Worm (Caenorhabditis elegans) whole organism, young adult: Measurements from ENCODE around the gene lsm-1.

Source experiments
- B0019.2 ChIP-seq: fragments of 200-800 bp; sonication (Bioruptor generic); conservative IDR thresholded peaks from 2 replicates; pipeline ENCODE4 v1.3.6; 2022; ENCODE audit warnings: missing genetic modification reagents, missing genetic modification characterization, missing compliant biosample characterization
- B0261.1 ChIP-seq: sonication (generic microtip); optimal IDR thresholded peaks from 2 replicates; lab custom pipeline; 2016; ENCODE audit warnings: mild to moderate bottlenecking, missing genetic modification characterization, moderate library complexity, missing compliant biosample characterization
- C06A6.2 ChIP-seq: fragments of 200-800 bp; sonication (Bioruptor generic); conservative IDR thresholded peaks from 2 replicates; pipeline ENCODE4 v1.3.6; 2022; ENCODE audit warnings: missing genetic modification characterization, missing compliant biosample characterization
- D2030.7 ChIP-seq: fragments of 200-800 bp; sonication (Bioruptor generic); IDR thresholded peaks from 2 replicates; pipeline ENCODE4 v1.3.6; 2022; ENCODE audit warnings: missing genetic modification reagents, missing genetic modification characterization, missing compliant biosample characterization
- F10E7.11 ChIP-seq: sonication (generic microtip); optimal IDR thresholded peaks from 2 replicates; lab custom pipeline; 2017; ENCODE audit warnings: mild to moderate bottlenecking, missing genetic modification characterization, moderate library complexity, missing compliant biosample characterization
- F57A8.1 ChIP-seq: fragments of 200-800 bp; sonication (Bioruptor generic); optimal IDR thresholded peaks from 2 replicates; lab custom pipeline; 2018; ENCODE audit warnings: mild to moderate bottlenecking, missing genetic modification characterization, moderate library complexity, missing compliant biosample characterization
- T07F8.4 ChIP-seq: sonication (generic microtip); optimal IDR thresholded peaks from 2 replicates; lab custom pipeline; 2016; ENCODE audit warnings: mild to moderate bottlenecking, missing genetic modification characterization, moderate library complexity, missing compliant biosample characterization
- Y67H2A.10 ChIP-seq: fragments of 200-800 bp; sonication (Bioruptor generic); conservative IDR thresholded peaks from 2 replicates; pipeline ENCODE4 v1.3.6; 2022; ENCODE audit warnings: missing genetic modification reagents, missing genetic modification characterization, missing compliant biosample characterization
- Y79H2A.3 ChIP-seq: fragments of 200-800 bp; sonication (Bioruptor generic); conservative IDR thresholded peaks from 2 replicates; pipeline ENCODE4 v1.3.6; 2022; ENCODE audit warnings: missing genetic modification reagents, missing genetic modification characterization, missing compliant biosample characterization
- attf-5 ChIP-seq: fragments of 200-800 bp; sonication (Bioruptor generic); optimal IDR thresholded peaks from 2 replicates; lab custom pipeline; 2018; ENCODE audit warnings: mild to moderate bottlenecking, missing genetic modification characterization, missing compliant biosample characterization
- cebp-1 ChIP-seq, 2 experiments: fragments of 200-800 bp in 1 of 2; sonication (Bioruptor generic) in 1 of 2; sonication (generic microtip) in 1 of 2; IDR thresholded peaks in 1 of 2; optimal IDR thresholded peaks in 1 of 2; 2 replicates each; pipeline versions ENCODE4 v1.3.6 to Lab custom; 2017 to 2022; ENCODE audit warnings: missing compliant biosample characterization in 2 of 2, missing genetic modification characterization in 2 of 2, mild to moderate bottlenecking in 1 of 2, missing genetic modification reagents in 1 of 2, moderate library complexity in 1 of 2
- ceh-27 ChIP-seq: fragments of 200-800 bp; sonication (Bioruptor generic); optimal IDR thresholded peaks from 2 replicates; lab custom pipeline; 2018; ENCODE audit warnings: mild to moderate bottlenecking, missing genetic modification characterization, moderate library complexity, missing compliant biosample characterization
- ceh-40 ChIP-seq: fragments of 200-800 bp; sonication (Bioruptor generic); IDR thresholded peaks from 2 replicates; pipeline ENCODE4 v1.3.6; 2022; ENCODE audit warnings: missing genetic modification characterization, missing compliant biosample characterization
- chd-7 ChIP-seq: sonication (generic microtip); optimal IDR thresholded peaks from 2 replicates; lab custom pipeline; 2016; ENCODE audit warnings: mild to moderate bottlenecking, missing genetic modification characterization, moderate library complexity, missing compliant biosample characterization
- die-1 ChIP-seq: sonication (generic microtip); optimal IDR thresholded peaks from 2 replicates; lab custom pipeline; 2016; ENCODE audit warnings: missing genotype, mild to moderate bottlenecking, missing genetic modification characterization, missing compliant biosample characterization
- dox-1 ChIP-seq: fragments of 200-800 bp; sonication (Bioruptor generic); IDR thresholded peaks from 2 replicates; pipeline ENCODE4 v1.3.6; 2022; ENCODE audit warnings: missing genetic modification reagents, missing genetic modification characterization, missing compliant biosample characterization
- ets-4 ChIP-seq: fragments of 200-800 bp; sonication (Bioruptor generic); optimal IDR thresholded peaks from 2 replicates; lab custom pipeline; 2018; ENCODE audit warnings: mild to moderate bottlenecking, missing genetic modification characterization, missing compliant biosample characterization
- hmg-20 ChIP-seq: fragments of 200-800 bp; sonication (Bioruptor generic); IDR thresholded peaks from 2 replicates; pipeline ENCODE4 v1.3.6; 2022; ENCODE audit warnings: missing genetic modification reagents, missing genetic modification characterization, missing compliant biosample characterization
- hsf-1 ChIP-seq: fragments of 200-800 bp; sonication (Bioruptor generic); IDR thresholded peaks from 2 replicates; pipeline ENCODE4 v1.3.6; 2022; ENCODE audit warnings: missing genetic modification reagents, missing genetic modification characterization, missing compliant biosample characterization
- lag-1 ChIP-seq: fragments of 200-800 bp; sonication (Bioruptor generic); IDR thresholded peaks from 2 replicates; pipeline ENCODE4 v1.3.6; 2022; ENCODE audit warnings: missing genetic modification reagents, missing genetic modification characterization, missing compliant biosample characterization
- let-526 ChIP-seq: fragments of 200-800 bp; sonication (Bioruptor generic); IDR thresholded peaks from 2 replicates; pipeline ENCODE4 v1.3.6; 2022; ENCODE audit warnings: missing genetic modification reagents, missing genetic modification characterization, missing compliant biosample characterization
- let-607 ChIP-seq, 2 experiments: fragments of 200-800 bp in 1 of 2; sonication (Bioruptor generic) in 1 of 2; sonication (generic microtip) in 1 of 2; optimal IDR thresholded peaks; 2 replicates each; lab custom pipeline; 2016 to 2018; ENCODE audit warnings: mild to moderate bottlenecking in 2 of 2, missing compliant biosample characterization in 2 of 2, missing genetic modification characterization in 2 of 2, moderate library complexity in 2 of 2, missing genotype in 1 of 2
- lin-26 ChIP-seq: fragments of 200-800 bp; sonication (Bioruptor generic); IDR thresholded peaks from 2 replicates; pipeline ENCODE4 v1.3.6; 2022; ENCODE audit warnings: missing genetic modification reagents, missing genetic modification characterization, missing compliant biosample characterization
- lin-54 ChIP-seq: fragments of 200-800 bp; sonication (Bioruptor generic); optimal IDR thresholded peaks from 2 replicates; lab custom pipeline; 2018; ENCODE audit warnings: mild to moderate bottlenecking, missing genetic modification characterization, missing compliant biosample characterization
- lir-1 ChIP-seq: fragments of 200-800 bp; sonication (Bioruptor generic); conservative IDR thresholded peaks from 2 replicates; pipeline ENCODE4 v1.3.6; 2022; ENCODE audit warnings: missing genetic modification reagents, missing genetic modification characterization, missing compliant biosample characterization
- lsy-27 ChIP-seq: sonication (generic microtip); optimal IDR thresholded peaks from 2 replicates; lab custom pipeline; 2017; ENCODE audit warnings: missing genetic modification characterization, mild to moderate bottlenecking, missing compliant biosample characterization, antibody characterized with exemption, missing genotype, borderline replicate concordance; ENCODE audit not compliant: insufficient read depth
- madf-8 ChIP-seq: fragments of 200-800 bp; sonication (Bioruptor generic); conservative IDR thresholded peaks from 2 replicates; pipeline ENCODE4 v1.3.6; 2022; ENCODE audit warnings: missing genetic modification reagents, missing genetic modification characterization, missing compliant biosample characterization
- mel-28 ChIP-seq: sonication (generic microtip); optimal IDR thresholded peaks from 2 replicates; lab custom pipeline; 2016; ENCODE audit warnings: borderline replicate concordance, mild to moderate bottlenecking, missing genetic modification characterization, missing compliant biosample characterization
- nfya-2 ChIP-seq: fragments of 200-800 bp; sonication (Bioruptor generic); IDR thresholded peaks from 2 replicates; pipeline ENCODE4 v1.3.6; 2022; ENCODE audit warnings: missing genetic modification reagents, missing genetic modification characterization, missing compliant biosample characterization
- nfyb-1 ChIP-seq: fragments of 200-800 bp; sonication (Bioruptor generic); IDR thresholded peaks from 2 replicates; pipeline ENCODE4 v1.3.6; 2022; ENCODE audit warnings: missing genetic modification reagents, missing genetic modification characterization, missing compliant biosample characterization
- nhr-120 ChIP-seq: fragments of 200-800 bp; sonication (Bioruptor generic); IDR thresholded peaks from 2 replicates; pipeline ENCODE4 v1.3.6; 2022; ENCODE audit warnings: missing genetic modification characterization, missing compliant biosample characterization
- nhr-179 ChIP-seq: sonication (generic microtip); optimal IDR thresholded peaks from 2 replicates; lab custom pipeline; 2016; ENCODE audit warnings: mild to moderate bottlenecking, missing genetic modification characterization, missing compliant biosample characterization
- nhr-80 ChIP-seq: sonication (generic microtip); optimal IDR thresholded peaks from 2 replicates; lab custom pipeline; 2016; ENCODE audit warnings: missing genetic modification characterization, missing compliant biosample characterization
- pbrm-1 ChIP-seq: fragments of 200-800 bp; sonication (Bioruptor generic); IDR thresholded peaks from 2 replicates; pipeline ENCODE4 v1.3.6; 2022; ENCODE audit warnings: missing genetic modification reagents, missing genetic modification characterization, missing compliant biosample characterization
- rcor-1 ChIP-seq: fragments of 200-800 bp; sonication (Bioruptor generic); IDR thresholded peaks from 2 replicates; pipeline ENCODE4 v1.3.6; 2022; ENCODE audit warnings: missing genetic modification reagents, missing genetic modification characterization, missing compliant biosample characterization
- repo-1 ChIP-seq: sonication (generic microtip); optimal IDR thresholded peaks from 2 replicates; lab custom pipeline; 2017; ENCODE audit warnings: mild to moderate bottlenecking, missing genetic modification characterization, missing compliant biosample characterization
- snpc-1.1 ChIP-seq: sonication (generic microtip); optimal IDR thresholded peaks from 2 replicates; lab custom pipeline; 2017; ENCODE audit warnings: missing genetic modification characterization, mild to moderate bottlenecking, missing compliant biosample characterization, antibody characterized with exemption, moderate library complexity, missing genotype, missing genetic modification reagents; ENCODE audit not compliant: insufficient read depth
- snpc-3.4 ChIP-seq: sonication (generic microtip); optimal IDR thresholded peaks from 2 replicates; lab custom pipeline; 2017; ENCODE audit warnings: missing genetic modification characterization, mild to moderate bottlenecking, missing compliant biosample characterization, antibody characterized with exemption, moderate library complexity, missing genotype, missing genetic modification reagents
- somi-1 ChIP-seq: fragments of 200-800 bp; sonication (Bioruptor generic); optimal IDR thresholded peaks from 2 replicates; lab custom pipeline; 2018; ENCODE audit warnings: mild to moderate bottlenecking, missing genetic modification characterization, missing compliant biosample characterization
- tbp1 ChIP-seq: fragments of 200-800 bp; sonication (Bioruptor generic); optimal IDR thresholded peaks from 2 replicates; lab custom pipeline; 2018; ENCODE audit warnings: mild to moderate bottlenecking, missing genetic modification characterization, missing compliant biosample characterization
- tlf-1 ChIP-seq: fragments of 200-800 bp; sonication (Bioruptor generic); optimal IDR thresholded peaks from 2 replicates; lab custom pipeline; 2018; ENCODE audit warnings: mild to moderate bottlenecking, missing genetic modification characterization, missing compliant biosample characterization
- ztf-18 ChIP-seq: sonication (generic microtip); optimal IDR thresholded peaks from 2 replicates; lab custom pipeline; 2016; ENCODE audit warnings: missing genotype, mild to moderate bottlenecking, missing genetic modification characterization, missing compliant biosample characterization
- ztf-26 ChIP-seq: sonication (generic microtip); optimal IDR thresholded peaks from 2 replicates; lab custom pipeline; 2017; ENCODE audit warnings: missing genetic modification characterization, missing compliant biosample characterization
- ztf-28 ChIP-seq: fragments of 200-800 bp; sonication (Bioruptor generic); IDR thresholded peaks from 2 replicates; pipeline ENCODE4 v1.3.6; 2022; ENCODE audit warnings: missing genetic modification reagents, missing genetic modification characterization, missing compliant biosample characterization
- ztf-3 ChIP-seq: fragments of 200-800 bp; sonication (Bioruptor generic); optimal IDR thresholded peaks from 2 replicates; lab custom pipeline; 2018; ENCODE audit warnings: mild to moderate bottlenecking, missing genetic modification characterization, missing compliant biosample characterization
- ztf-6 ChIP-seq: fragments of 200-800 bp; sonication (Bioruptor generic); IDR thresholded peaks from 2 replicates; pipeline ENCODE4 v1.3.6; 2022; ENCODE audit warnings: missing genetic modification reagents, missing genetic modification characterization, missing compliant biosample characterization

lsm-1 gene

ce11 chrII:11097154-11097887 lies 29.4 kb upstream of the lsm-1 start, which contains the start of the genes rpl-36.A and nuo-1 (continued):
- TF ChIP-seq ztf-18 (tag; lab: Kevin White, UChicago) (peak; percentile 32), pbrm-1 (peak; percentile 14; the same call in 1 of the 2 replicates), die-1 (tag; lab: Kevin White, UChicago) (no peak), nhr-120 (GFP tag; lab: Robert Waterston, UW) (no peak), hmg-20 (no peak), nhr-80 (tag; lab: Kevin White, UChicago) (peak; percentile 32), chd-7 (tag; lab: Kevin White, UChicago) (no peak), tbp1 (peak; percentile 47), C06A6.2 (GFP tag; lab: Robert Waterston, UW) (no peak), lag-1 (GFP tag; lab: Robert Waterston, UW) (no peak), rcor-1 (GFP tag; lab: Robert Waterston, UW) (0 out of 2 replicates have a peak, but pooled peaks have one; percentile 19), Y67H2A.10 (GFP tag; lab: Robert Waterston, UW) (no peak), ztf-26 (tag; lab: Kevin White, UChicago) (no peak), snpc-3.4 (tag; lab: Kevin White, UChicago) (peak; percentile 60), lir-1 (GFP tag; lab: Robert Waterston, UW) (no peak), Y79H2A.3 (GFP tag; lab: Robert Waterston, UW) (no peak), ztf-28 (GFP tag; lab: Robert Waterston, UW) (no peak), T07F8.4 (tag; lab: Kevin White, UChicago) (no peak), D2030.7 (GFP tag; lab: Robert Waterston, UW) (peak; percentile 71), tlf-1 (no peak), F10E7.11 (tag; lab: Kevin White, UChicago) (no peak), hsf-1 (GFP tag; lab: Robert Waterston, UW) (no peak), B0261.1 (tag; lab: Kevin White, UChicago) (no peak), ztf-3 (no peak), attf-5 (GFP tag; lab: Kevin White, UChicago) (peak; percentile 89), repo-1 (tag; lab: Kevin White, UChicago) (no peak), nfya-2 (GFP tag; lab: Robert Waterston, UW) (no peak), ceh-27 (GFP tag; lab: Kevin White, UChicago) (peak; percentile 45), nhr-179 (tag; lab: Kevin White, UChicago) (no peak), dox-1 (GFP tag; lab: Robert Waterston, UW) (peak; percentile 38; the same call in 1 of the 2 replicates), cebp-1 (GFP tag; IDR thresholded peaks at IDR 0.05; lab: Robert Waterston, UW) (no peak), cebp-1 (tag; optimal IDR thresholded peaks at IDR 0.05; lab: Kevin White, UChicago) (peak; percentile 49), ceh-40 (GFP tag; lab: Robert Waterston, UW) (no peak), madf-8 (peak; percentile 55), ets-4 (GFP tag; lab: Kevin White, UChicago) (no peak), lin-26 (no peak), mel-28 (tag; lab: Kevin White, UChicago) (no peak), let-607 (tag; optimal IDR thresholded peaks at IDR 0.05; lab: Kevin White, UChicago) (no peak), let-526 (no peak), somi-1 (GFP tag; lab: Kevin White, UChicago) (no peak), ztf-6 (no peak), snpc-1.1 (peak; percentile 16), B0019.2 (GFP tag; lab: Robert Waterston, UW) (peak; percentile 57), nfyb-1 (GFP tag; lab: Robert Waterston, UW) (0 out of 2 replicates have a peak, but pooled peaks have one; percentile 10), lin-54 (GFP tag; lab: Kevin White, UChicago) (peak; percentile 73), lsy-27 (tag; lab: Kevin White, UChicago) (no peak), F57A8.1 (GFP tag; lab: Kevin White, UChicago) (no peak)
